Worm (Caenorhabditis elegans) whole organism, mixed stage, embryonic: ENCODE results near the gene hint-3.

ENCODE experiments used
- M03D4.4 ChIP-seq: sonication (generic microtip); optimal IDR thresholded peaks from 2 replicates; lab custom pipeline; 2017; ENCODE audit warnings: mild to moderate bottlenecking, missing genetic modification characterization, missing compliant biosample characterization
- bed-3 ChIP-seq: fragments of 200-800 bp; sonication (Bioruptor generic); optimal IDR thresholded peaks from 3 replicates; lab custom pipeline; 2018; ENCODE audit warnings: mild to moderate bottlenecking, missing genetic modification characterization, moderate library complexity, missing compliant biosample characterization
- blmp-1 ChIP-seq: fragments of 150-350 bp; optimal IDR thresholded peaks from 2 replicates; lab custom pipeline; 2014; ENCODE audit warnings: missing biosample characterization, missing genetic modification characterization
- ceh-43 ChIP-seq: fragments of 200-800 bp; sonication (Bioruptor generic); optimal IDR thresholded peaks from 2 replicates; lab custom pipeline; 2018; ENCODE audit warnings: mild to moderate bottlenecking, missing genetic modification characterization, moderate library complexity, missing compliant biosample characterization
- ceh-83 ChIP-seq: fragments of 200-800 bp; sonication (Bioruptor generic); optimal IDR thresholded peaks from 2 replicates; lab custom pipeline; 2018; ENCODE audit warnings: mild to moderate bottlenecking, missing genetic modification characterization, missing compliant biosample characterization
- ces-1 ChIP-seq: fragments of 150-350 bp; optimal IDR thresholded peaks from 2 replicates; lab custom pipeline; 2014; ENCODE audit warnings: missing biosample characterization, missing genetic modification reagents, missing genetic modification characterization
- elt-1 ChIP-seq: sonication (generic microtip); optimal IDR thresholded peaks from 2 replicates; lab custom pipeline; 2017; ENCODE audit warnings: missing genetic modification characterization, mild to moderate bottlenecking, missing compliant biosample characterization, antibody characterized with exemption, moderate library complexity, borderline replicate concordance; ENCODE audit not compliant: insufficient read depth
- elt-3 ChIP-seq: fragments of 150-350 bp; optimal IDR thresholded peaks from 2 replicates; lab custom pipeline; 2014; ENCODE audit warnings: missing biosample characterization, missing genetic modification characterization
- ham-2 ChIP-seq: fragments of 200-800 bp; sonication (Bioruptor generic); optimal IDR thresholded peaks from 2 replicates; lab custom pipeline; 2018; ENCODE audit warnings: mild to moderate bottlenecking, missing genetic modification characterization, missing compliant biosample characterization
- hlh-1 ChIP-seq: fragments of 150-350 bp; optimal IDR thresholded peaks from 2 replicates; lab custom pipeline; 2014; ENCODE audit warnings: missing biosample characterization, missing genetic modification reagents, missing genetic modification characterization
- lin-32 ChIP-seq: fragments of 200-800 bp; sonication (Bioruptor generic); optimal IDR thresholded peaks from 2 replicates; lab custom pipeline; 2018; ENCODE audit warnings: mild to moderate bottlenecking, missing genetic modification characterization, missing compliant biosample characterization
- lsy-2 ChIP-seq: fragments of 150-350 bp; optimal IDR thresholded peaks from 2 replicates; lab custom pipeline; 2014; ENCODE audit warnings: missing biosample characterization, missing genetic modification characterization
- mab-5 ChIP-seq: fragments of 150-350 bp; optimal IDR thresholded peaks from 2 replicates; lab custom pipeline; 2014; ENCODE audit warnings: missing biosample characterization, missing genetic modification characterization
- mep-1 ChIP-seq: fragments of 150-350 bp; optimal IDR thresholded peaks from 2 replicates; lab custom pipeline; 2017; ENCODE audit warnings: missing biosample characterization, missing genetic modification reagents, missing genetic modification characterization, inconsistent platforms
- nhr-12 ChIP-seq: fragments of 150-350 bp; optimal IDR thresholded peaks from 2 replicates; lab custom pipeline; 2014; ENCODE audit warnings: missing biosample characterization, missing genetic modification characterization
- nhr-237 ChIP-seq: fragments of 150-350 bp; optimal IDR thresholded peaks from 2 replicates; lab custom pipeline; 2014; ENCODE audit warnings: missing biosample characterization, missing genetic modification characterization
- nhr-28 ChIP-seq: fragments of 150-350 bp; optimal IDR thresholded peaks from 2 replicates; lab custom pipeline; 2014; ENCODE audit warnings: missing biosample characterization, missing genetic modification characterization
- nhr-76 ChIP-seq: sonication (generic microtip); optimal IDR thresholded peaks from 2 replicates; lab custom pipeline; 2017; ENCODE audit warnings: missing biosample characterization, missing genetic modification characterization
- pha-4 ChIP-seq: fragments of 150-350 bp; optimal IDR thresholded peaks from 2 replicates; lab custom pipeline; 2018; ENCODE audit warnings: missing biosample characterization, missing genetic modification reagents, missing genetic modification characterization
- snpc-4 ChIP-seq: fragments of 150-350 bp; optimal IDR thresholded peaks from 2 replicates; lab custom pipeline; 2014; ENCODE audit warnings: missing biosample characterization, missing genetic modification characterization
- sptf-1 ChIP-seq: sonication (generic microtip); optimal IDR thresholded peaks from 2 replicates; lab custom pipeline; 2017; ENCODE audit warnings: mild to moderate bottlenecking, missing genetic modification characterization, moderate library complexity, missing compliant biosample characterization
- tbx-8 ChIP-seq: fragments of 200-800 bp; sonication (Bioruptor generic); optimal IDR thresholded peaks from 2 replicates; lab custom pipeline; 2018; ENCODE audit warnings: mild to moderate bottlenecking, missing genetic modification characterization, moderate library complexity, missing compliant biosample characterization
- unc-120 ChIP-seq: sonication (generic microtip); optimal IDR thresholded peaks from 2 replicates; lab custom pipeline; 2017; ENCODE audit warnings: missing genetic modification characterization, missing compliant biosample characterization; ENCODE audit not compliant: poor library complexity, severe bottlenecking
- unc-39 ChIP-seq: fragments of 150-350 bp; optimal IDR thresholded peaks from 2 replicates; lab custom pipeline; 2014; ENCODE audit warnings: missing biosample characterization, missing genetic modification characterization
- unc-62 ChIP-seq: fragments of 150-350 bp; optimal IDR thresholded peaks from 2 replicates; lab custom pipeline; 2014; ENCODE audit warnings: missing biosample characterization, missing genetic modification reagents, missing genetic modification characterization
- zip-8 ChIP-seq: fragments of 150-350 bp; optimal IDR thresholded peaks from 2 replicates; lab custom pipeline; 2014; ENCODE audit warnings: missing biosample characterization, missing genetic modification characterization
- ztf-11 ChIP-seq: fragments of 150-350 bp; optimal IDR thresholded peaks from 2 replicates; lab custom pipeline; 2014; ENCODE audit warnings: missing biosample characterization, missing genetic modification characterization

Gene hint-3

DNA sequence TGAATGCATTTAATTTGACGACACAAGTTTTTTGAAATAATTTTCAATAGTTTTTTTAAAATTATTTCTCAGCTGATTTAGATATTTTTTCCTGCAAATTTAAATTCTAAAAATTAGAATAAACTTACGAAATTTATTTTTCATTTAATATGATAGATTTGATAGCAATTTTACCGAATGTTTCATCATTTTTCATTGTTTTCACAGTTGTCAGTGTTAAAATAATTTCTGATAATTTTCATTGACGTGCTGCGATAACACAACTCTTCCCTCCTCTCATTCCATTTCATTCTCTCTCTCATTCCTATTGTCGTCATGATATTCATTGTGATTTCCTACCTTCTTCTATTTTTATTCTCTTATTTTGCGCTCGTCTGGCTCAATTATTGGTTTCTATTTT is at the start of gene hint-3:
TSS of gene hint-3 (plus strand) at position 301 of the 400 bp plus-strand sequence.
- TF ChIP-seq unc-39 (no peak), snpc-4 (no peak)

DNA sequence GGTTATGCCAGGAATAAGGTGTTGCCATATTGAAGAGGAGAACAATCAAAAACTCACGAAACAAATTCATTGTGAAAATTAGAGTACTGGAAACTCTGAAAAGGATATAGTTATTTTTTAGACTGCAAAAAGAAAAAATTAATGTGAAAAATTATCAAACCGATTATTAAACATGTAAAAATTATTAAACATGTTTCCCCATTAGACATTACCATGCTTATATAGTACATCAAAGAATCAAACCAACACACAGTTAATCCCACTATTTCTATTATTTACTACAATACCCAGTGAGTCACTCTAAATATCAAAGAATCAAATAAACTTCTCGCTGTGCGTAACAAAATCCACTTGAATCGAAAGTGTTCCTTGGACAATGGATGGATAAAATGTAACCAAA is 47.2 kb upstream of the hint-3 start, which contains the start of gene ZK105.13:
TSS of gene ZK105.13 (minus strand) at position 101 of the 400 bp plus-strand sequence.
- TF ChIP-seq nhr-12 (tag; lab: Kevin White, UChicago), result no peak
- no peak for TF ChIP-seq ztf-11 (tag; lab: Kevin White, UChicago)
- no peak for TF ChIP-seq lsy-2 (tag; lab: Kevin White, UChicago)
- no peak for TF ChIP-seq mab-5 (tag; lab: Kevin White, UChicago)
- TF ChIP-seq blmp-1 (tag; lab: Kevin White, UChicago), result no peak
- TF ChIP-seq ceh-83 (GFP tag; lab: Kevin White, UChicago), result no peak
- no peak for TF ChIP-seq lin-32 (GFP tag; lab: Kevin White, UChicago)
- no peak for TF ChIP-seq tbx-8
- no peak for TF ChIP-seq mep-1
- no peak for TF ChIP-seq zip-8 (tag; lab: Kevin White, UChicago)
- TF ChIP-seq elt-1 (tag; lab: Kevin White, UChicago), result no peak
- no peak for TF ChIP-seq nhr-76
- TF ChIP-seq pha-4 (tag; lab: Kevin White, UChicago), result no peak
- no peak for TF ChIP-seq nhr-28 (tag; lab: Kevin White, UChicago)
- no peak for TF ChIP-seq sptf-1 (tag; lab: Kevin White, UChicago)

DNA sequence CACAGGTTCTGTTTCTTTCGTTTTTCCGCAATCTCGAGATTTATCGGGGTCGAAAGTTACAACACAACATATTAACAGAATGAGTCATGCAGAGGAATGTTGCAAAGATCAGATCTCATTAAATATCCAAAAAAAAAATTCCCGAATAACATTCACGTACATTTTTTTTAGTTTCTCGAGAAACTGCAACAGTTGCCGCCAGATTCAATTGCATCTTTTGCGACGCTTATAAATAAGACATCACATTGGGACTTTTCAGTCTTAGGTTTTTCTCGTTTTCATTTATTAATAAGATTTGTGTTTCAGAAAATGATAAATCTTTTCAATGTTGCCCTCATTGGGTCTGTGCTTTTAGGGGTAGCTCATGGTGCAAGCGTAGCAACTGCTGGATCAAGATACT is 46.6 kb upstream of the hint-3 start, which contains the start of gene ZK105.1:
TSS of gene ZK105.1 (plus strand) at position 301 of the 400 bp plus-strand sequence.
- TF ChIP-seq ztf-11 (tag; lab: Kevin White, UChicago) (no peak), lin-32 (GFP tag; lab: Kevin White, UChicago) (no peak), snpc-4 (no peak), mab-5 (tag; lab: Kevin White, UChicago) (no peak), ceh-83 (GFP tag; lab: Kevin White, UChicago) (no peak), mep-1 (no peak), M03D4.4 (tag; lab: Kevin White, UChicago) (no peak), elt-1 (tag; lab: Kevin White, UChicago) (no peak), nhr-237 (tag; lab: Kevin White, UChicago) (no peak), lsy-2 (tag; lab: Kevin White, UChicago) (no peak)

DNA sequence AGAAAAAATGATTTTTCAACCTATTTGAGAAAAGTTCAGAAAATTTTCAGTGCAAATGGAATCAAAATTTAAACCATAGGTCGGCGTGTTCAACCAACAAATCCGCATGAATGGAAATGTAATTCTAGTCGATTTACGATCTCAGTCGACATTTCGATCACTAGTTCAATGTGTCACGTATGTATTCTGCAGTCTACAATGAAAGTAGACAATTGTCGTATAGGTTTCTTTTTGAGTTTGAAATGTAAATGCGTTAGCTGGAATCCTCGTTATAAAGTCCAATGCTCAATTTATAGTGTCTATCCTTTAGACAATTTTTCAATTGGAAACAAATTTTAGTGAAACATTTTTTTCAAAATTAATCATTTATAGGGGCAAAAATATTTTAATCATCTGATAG is 44.2 kb upstream of the hint-3 start, which contains the start of gene ZK105.12:
TSS of gene ZK105.12 (minus strand) at position 101 of the 400 bp plus-strand sequence.
- TF ChIP-seq nhr-76, result no peak
- no peak for TF ChIP-seq ceh-43 (GFP tag; lab: Kevin White, UChicago)
- no peak for TF ChIP-seq ztf-11 (tag; lab: Kevin White, UChicago)
- TF ChIP-seq, all 35 proteins: peak for 0

DNA sequence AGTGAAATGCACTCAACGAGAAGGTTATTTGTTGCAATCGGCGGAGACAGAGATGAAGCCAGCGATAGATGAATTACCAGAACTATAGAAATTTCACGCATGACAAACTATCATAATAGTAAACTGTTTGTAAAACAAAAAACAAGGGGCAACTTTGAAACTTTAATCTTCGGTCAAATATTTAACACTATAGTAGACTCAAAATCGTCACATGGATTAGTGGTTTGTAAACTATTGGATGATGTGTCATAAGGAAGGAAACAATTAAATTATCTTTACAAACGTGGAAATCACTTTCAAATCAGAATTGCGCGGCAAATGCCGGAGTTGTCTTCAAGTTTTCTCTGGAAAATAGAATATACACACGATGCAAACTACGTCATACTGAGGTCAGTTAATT is 42.6 kb upstream of the hint-3 start, which contains the start of gene ZK105.5:
TSS of gene ZK105.5 (minus strand) at position 101 of the 400 bp plus-strand sequence.
- TF ChIP-seq unc-62, result no peak

DNA sequence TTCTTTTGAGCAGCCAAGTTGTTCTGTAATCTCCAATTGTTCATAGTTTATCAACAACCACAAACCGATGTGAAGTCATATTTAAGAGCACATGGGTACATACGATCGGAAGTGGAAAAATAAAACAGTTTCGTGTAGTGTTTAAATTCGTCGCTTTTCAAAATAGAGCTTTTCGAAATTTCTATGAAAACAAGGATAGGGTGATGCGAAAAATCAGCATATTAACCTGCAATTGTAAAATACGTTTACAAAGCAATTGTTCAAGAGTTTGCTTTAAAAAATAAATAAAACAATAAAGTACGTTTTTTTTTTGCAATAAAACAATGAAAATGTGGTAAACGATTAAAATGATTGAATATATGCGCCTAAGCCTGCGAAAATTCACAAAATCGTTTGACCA is 38.3 kb upstream of the hint-3 start, which contains the start of gene ZK105.14:
TSS of gene ZK105.14 (minus strand) at position 101 of the 400 bp plus-strand sequence.
- TF ChIP-seq ceh-83 (GFP tag; lab: Kevin White, UChicago) (no peak), lin-32 (GFP tag; lab: Kevin White, UChicago) (no peak), tbx-8 (no peak), unc-120 (tag; lab: Kevin White, UChicago) (no peak), mep-1 (no peak), sptf-1 (tag; lab: Kevin White, UChicago) (no peak), ces-1 (no peak), lsy-2 (tag; lab: Kevin White, UChicago) (no peak), bed-3 (GFP tag; lab: Kevin White, UChicago) (no peak), elt-3 (tag; lab: Kevin White, UChicago) (no peak), pha-4 (tag; lab: Kevin White, UChicago) (no peak), ham-2 (GFP tag; lab: Kevin White, UChicago) (no peak), mab-5 (tag; lab: Kevin White, UChicago) (no peak), ceh-43 (GFP tag; lab: Kevin White, UChicago) (no peak), nhr-28 (tag; lab: Kevin White, UChicago) (no peak), unc-62 (no peak), blmp-1 (tag; lab: Kevin White, UChicago) (no peak), nhr-12 (tag; lab: Kevin White, UChicago) (no peak), unc-39 (no peak), hlh-1 (tag; lab: Kevin White, UChicago) (no peak)
